Worm (Caenorhabditis elegans): ENCODE results near the gene frpr-18.

The frpr-18 gene

ce11 chrV:6835242-6835641, 34.9 kb upstream of the frpr-18 start, which contains the start of the genes T15B7.14 and col-143:
Gene T15B7.14, minus strand, starts transcription at chrV:6835342.
Gene col-143, plus strand, starts transcription at chrV:6835635.
- TF ChIP-seq attf-6 (GFP tag; IDR thresholded peaks at IDR 0.05) (no peak), atf-7 (tag; optimal IDR thresholded peaks at IDR 0.05) (no peak), hmg-20 (GFP tag; IDR thresholded peaks at IDR 0.05) (no peak), repo-1 (tag; optimal IDR thresholded peaks at IDR 0.05) (no peak), dpff-1 (tag; optimal IDR thresholded peaks at IDR 0.05) (no peak), gei-17 (GFP tag; optimal IDR thresholded peaks at IDR 0.05) (no peak), D2030.7 (GFP tag; IDR thresholded peaks at IDR 0.05) (no peak), die-1 (tag; optimal IDR thresholded peaks at IDR 0.05) (no peak), mel-28 (tag; optimal IDR thresholded peaks at IDR 0.05; ENCODE audit: borderline replicate concordance) (no peak), F33H1.4 (GFP tag; IDR thresholded peaks at IDR 0.05) (no peak)

- peak; percentile 76 for TF ChIP-seq zfh-2 (GFP tag; conservative IDR thresholded peaks at IDR 0.05)
- TF ChIP-seq attf-6 (GFP tag; IDR thresholded peaks at IDR 0.05) = no peak
- TF ChIP-seq egrh-3 (GFP tag; IDR thresholded peaks at IDR 0.05) = peak; percentile 86
Observed at ce11 chrV:6836036-6836435, 34.1 kb upstream of the frpr-18 start.

ce11 chrV:6838599-6838998, 31.5 kb upstream of the frpr-18 start, which contains the start of gene T15B7.15:
Gene T15B7.15, minus strand, starts transcription at chrV:6838665.
- TF ChIP-seq ama-1 (optimal IDR thresholded peaks at IDR 0.05) (no peak), ama-1 (GFP tag; optimal IDR thresholded peaks at IDR 0.05) (no peak), lin-35 (GFP tag; optimal IDR thresholded peaks at IDR 0.05) (peak in 1 of 3 experiments; percentile 31), let-607 (tag; optimal IDR thresholded peaks at IDR 0.05) (no peak), C06A6.2 (GFP tag; conservative IDR thresholded peaks at IDR 0.05) (no peak), attf-3 (GFP tag; conservative IDR thresholded peaks at IDR 0.05) (peak; percentile 93)

ce11 chrV:6839008-6839407, 31.1 kb upstream of the frpr-18 start, which contains the start of gene hpo-8:
Gene hpo-8, plus strand, starts transcription at chrV:6839289.
- no peak for TF ChIP-seq nhr-80 (tag; optimal IDR thresholded peaks at IDR 0.05)

- TF ChIP-seq him-1 (tag; optimal IDR thresholded peaks at IDR 0.05) (no peak), ceh-58 (GFP tag; IDR thresholded peaks at IDR 0.05) (no peak), pbrm-1 (GFP tag; IDR thresholded peaks at IDR 0.05) (no peak), ceh-27 (GFP tag; optimal IDR thresholded peaks at IDR 0.05) (no peak), nhr-27 (tag; optimal IDR thresholded peaks at IDR 0.05) (no peak), attf-5 (GFP tag; optimal IDR thresholded peaks at IDR 0.05) (no peak), lag-1 (GFP tag; IDR thresholded peaks at IDR 0.05) (no peak), hmg-1.2 (GFP tag; IDR thresholded peaks at IDR 0.05) (no peak), ztf-25 (GFP tag; IDR thresholded peaks at IDR 0.05) (no peak), F23B12.7 (tag; optimal IDR thresholded peaks at IDR 0.05; ENCODE audit: insufficient read depth) (no peak), snpc-4 (GFP tag; optimal IDR thresholded peaks at IDR 0.05) (no peak), snpc-4 (tag; optimal IDR thresholded peaks at IDR 0.05) (no peak), aptf-3 (GFP tag; IDR thresholded peaks at IDR 0.05) (no peak), K11D2.4 (GFP tag; IDR thresholded peaks at IDR 0.05) (no peak), F52B5.7 (tag; optimal IDR thresholded peaks at IDR 0.05) (no peak)
Observed at ce11 chrV:6842437-6842836, 27.7 kb upstream of the frpr-18 start, which contains the start of gene T15B7.1. Gene T15B7.1, plus strand, starts transcription at chrV:6842737.
